Fruit fly (Drosophila melanogaster): ENCODE data around the gene Samuel.
A peak's percentile ranks its signal among the peaks of the same experiment; 100 is the strongest.

Gene Samuel

DNA sequence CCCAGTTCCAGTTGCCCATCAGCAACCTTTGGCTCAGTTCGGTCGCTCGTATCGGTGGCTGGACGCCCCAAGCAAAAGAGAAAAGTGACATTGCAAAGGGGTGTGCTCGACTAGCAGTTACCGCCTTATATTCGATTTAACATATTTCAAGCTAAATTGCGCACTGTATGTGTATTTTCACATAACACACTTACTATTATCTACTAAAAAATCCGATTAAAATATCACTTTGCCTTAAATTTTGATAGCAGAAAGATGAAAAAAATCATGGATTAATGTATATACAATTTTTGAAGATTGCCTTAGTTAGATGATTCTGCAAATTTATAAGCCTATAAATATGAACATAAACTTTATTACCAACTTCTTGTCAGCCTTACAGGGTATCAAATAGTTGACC lies 45.2 kb downstream of the Samuel start:
- TF ChIP-seq pan (optimal IDR thresholded peaks at IDR 0.05), result peak; percentile 78
- no peak for TF ChIP-seq CG8478 (optimal IDR thresholded peaks at IDR 0.05)
- TF ChIP-seq Dll (optimal IDR thresholded peaks at IDR 0.05), result no peak
- TF ChIP-seq usp (GFP tag; optimal IDR thresholded peaks at IDR 0.05), result no peak
- TF ChIP-seq EcR (GFP tag; optimal IDR thresholded peaks at IDR 0.05), result no peak
- no peak for TF ChIP-seq psq (optimal IDR thresholded peaks at IDR 0.05)

DNA sequence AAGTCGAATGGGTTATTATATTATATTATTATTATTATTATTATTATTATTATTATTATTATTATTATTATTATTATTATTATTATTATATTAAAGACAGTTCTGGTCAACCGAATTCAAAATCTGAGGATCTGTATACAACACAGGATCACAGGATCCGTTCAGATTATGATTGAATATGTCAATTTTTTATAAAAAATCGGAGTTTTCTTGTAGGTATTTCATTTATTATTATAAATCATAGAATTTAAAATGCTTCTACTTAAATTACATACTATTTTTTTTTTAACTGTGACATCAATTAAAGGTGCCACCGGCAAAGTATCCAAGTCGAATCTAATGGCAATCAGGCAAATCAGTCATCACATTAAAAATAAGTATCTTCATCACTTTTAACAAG lies 50.1 kb downstream of the Samuel start, which contains the start of gene CG14913:
Gene CG14913, plus strand, starts transcription at position 301 of the 400 bp plus-strand sequence.
- no peak for TF ChIP-seq Dll (optimal IDR thresholded peaks at IDR 0.05)
- TF ChIP-seq CG8478 (optimal IDR thresholded peaks at IDR 0.05), result no peak
- no peak for TF ChIP-seq pan (optimal IDR thresholded peaks at IDR 0.05)

DNA sequence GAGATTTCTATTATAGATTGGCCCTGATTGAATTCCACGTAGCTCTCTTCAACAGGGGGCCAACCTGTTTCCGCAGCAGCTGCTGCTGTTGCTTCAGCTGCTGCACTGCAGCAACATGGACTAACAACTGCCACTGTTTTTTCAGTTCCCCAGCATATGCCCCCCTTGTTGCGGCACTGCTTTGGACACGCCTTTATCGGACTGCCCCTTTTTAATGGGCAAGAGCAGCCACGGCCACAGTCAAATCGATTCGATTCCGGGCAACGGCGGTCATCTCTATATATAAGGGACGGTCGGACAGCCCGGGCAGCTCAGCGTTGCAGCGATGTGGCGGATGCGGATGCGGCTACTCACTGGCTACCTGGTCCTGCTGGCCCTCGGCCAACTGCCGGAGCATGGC lies 51.5 kb downstream of the Samuel start, which contains the start of gene Acp32CD:
Gene Acp32CD, plus strand, starts transcription at position 301 of the 400 bp plus-strand sequence.
- TF ChIP-seq CG8478 (optimal IDR thresholded peaks at IDR 0.05) (no peak), psq (optimal IDR thresholded peaks at IDR 0.05) (no peak), EcR (GFP tag; optimal IDR thresholded peaks at IDR 0.05) (no peak), pan (optimal IDR thresholded peaks at IDR 0.05) (no peak), usp (GFP tag; optimal IDR thresholded peaks at IDR 0.05) (no peak)

DNA sequence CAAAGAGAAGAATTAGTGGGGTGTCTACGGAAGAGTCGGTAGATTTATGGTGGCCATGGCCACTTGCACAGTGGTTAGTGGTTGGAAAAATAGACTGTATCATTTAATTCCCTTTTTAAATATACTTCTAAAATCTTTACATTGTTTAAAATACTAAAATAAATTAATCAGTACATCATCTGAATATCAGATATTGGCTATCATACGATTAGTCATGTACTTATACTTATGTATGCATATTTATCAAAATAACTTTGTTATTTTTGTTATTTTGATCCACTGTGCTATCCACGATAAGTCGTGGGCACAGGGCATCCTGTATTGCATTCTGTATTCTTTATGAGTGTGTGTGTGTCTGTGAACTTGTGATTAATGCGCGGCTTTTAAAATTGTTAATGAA lies 52.1 kb downstream of the Samuel start:
- TF ChIP-seq EcR (GFP tag; optimal IDR thresholded peaks at IDR 0.05) (no peak), pan (optimal IDR thresholded peaks at IDR 0.05) (no peak), CG8478 (optimal IDR thresholded peaks at IDR 0.05) (no peak), Dll (optimal IDR thresholded peaks at IDR 0.05) (no peak), usp (GFP tag; optimal IDR thresholded peaks at IDR 0.05) (no peak), psq (optimal IDR thresholded peaks at IDR 0.05) (no peak)

DNA sequence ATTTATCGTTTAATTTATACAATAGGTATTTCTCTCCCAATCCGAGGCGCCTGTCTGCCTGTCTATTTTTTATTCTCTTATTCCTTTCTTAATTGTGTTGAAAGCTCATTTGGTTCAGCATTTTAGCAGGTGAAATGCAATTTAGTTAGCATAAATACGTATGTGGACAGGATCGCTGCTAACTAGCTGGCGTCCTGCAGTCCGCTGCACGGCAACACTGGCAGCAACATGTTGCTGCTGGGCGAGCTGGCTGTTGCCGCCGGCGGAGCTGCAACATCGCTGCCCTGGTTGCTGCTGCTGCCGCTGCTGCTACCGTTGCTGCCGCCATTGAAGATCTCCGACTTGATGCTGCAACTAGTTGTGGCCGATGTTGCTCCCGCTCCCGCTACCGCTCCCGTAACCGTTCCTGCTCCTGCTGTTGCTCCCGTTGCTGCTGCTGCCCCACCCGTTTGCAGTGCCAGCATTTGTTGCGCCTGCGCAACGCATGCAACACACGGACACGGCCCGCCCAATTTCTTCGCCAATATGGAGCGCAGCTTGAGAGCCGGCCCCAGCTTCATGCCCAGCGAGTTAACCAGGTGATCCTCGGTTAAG lies 52.7 kb downstream of the Samuel start:
- TF ChIP-seq Dll (optimal IDR thresholded peaks at IDR 0.05) (no peak), psq (optimal IDR thresholded peaks at IDR 0.05) (no peak), pan (optimal IDR thresholded peaks at IDR 0.05) (no peak), usp (GFP tag; optimal IDR thresholded peaks at IDR 0.05) (no peak), EcR (GFP tag; optimal IDR thresholded peaks at IDR 0.05) (no peak), CG8478 (optimal IDR thresholded peaks at IDR 0.05) (no peak)

DNA sequence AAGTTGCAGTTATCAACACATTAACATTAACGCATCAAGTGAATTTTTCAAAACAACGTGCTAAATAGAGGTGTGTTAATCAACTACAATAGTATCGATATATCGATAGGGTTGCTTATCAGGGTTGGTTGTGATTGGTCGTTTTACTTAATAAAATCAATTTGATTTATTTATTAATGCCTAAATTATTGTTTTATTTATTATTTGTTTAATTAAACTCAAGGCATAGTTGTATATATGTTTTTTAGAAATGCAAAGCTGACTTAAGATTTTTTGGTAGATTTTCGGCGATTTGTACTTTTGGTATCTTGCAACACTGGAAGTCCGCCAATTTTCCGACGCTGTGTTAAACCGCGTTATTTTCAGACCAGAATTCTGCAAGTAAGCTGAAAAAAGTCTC lies 55.8 kb downstream of the Samuel start, which contains the start of the genes Art8 and dUTPase:
Gene Art8, minus strand, starts transcription at position 88 of the 400 bp plus-strand sequence.
Gene dUTPase, plus strand, starts transcription at position 314 of the 400 bp plus-strand sequence.
- TF ChIP-seq usp (GFP tag; optimal IDR thresholded peaks at IDR 0.05) (no peak), pan (optimal IDR thresholded peaks at IDR 0.05) (no peak), CG8478 (optimal IDR thresholded peaks at IDR 0.05) (no peak), psq (optimal IDR thresholded peaks at IDR 0.05) (no peak), EcR (GFP tag; optimal IDR thresholded peaks at IDR 0.05) (no peak), Dll (optimal IDR thresholded peaks at IDR 0.05) (no peak)

DNA sequence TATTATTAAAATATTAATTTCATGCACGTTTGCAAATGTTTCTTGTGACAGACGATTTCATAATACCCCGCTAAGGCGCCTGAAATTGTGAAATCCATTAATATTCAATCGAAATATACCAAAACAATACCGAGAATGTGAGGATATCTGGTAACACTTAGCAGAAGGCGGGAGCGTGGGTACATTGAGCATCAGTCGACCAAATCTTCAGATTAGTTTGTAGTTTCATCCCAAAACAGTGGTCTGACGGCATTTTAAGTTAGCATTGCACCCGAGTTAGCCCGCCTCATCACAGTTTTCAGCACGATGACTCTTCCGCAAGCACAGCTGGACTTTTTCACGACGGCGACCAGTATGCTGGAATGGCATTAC lies 62.1 kb downstream of the Samuel start, which contains the start of gene Nup154:
Gene Nup154, plus strand, starts transcription at position 147 of the 372 bp plus-strand sequence.
- TF ChIP-seq pan (optimal IDR thresholded peaks at IDR 0.05) (no peak), Dll (optimal IDR thresholded peaks at IDR 0.05) (no peak), CG8478 (optimal IDR thresholded peaks at IDR 0.05) (no peak), psq (optimal IDR thresholded peaks at IDR 0.05) (no peak), usp (GFP tag; optimal IDR thresholded peaks at IDR 0.05) (no peak), EcR (GFP tag; optimal IDR thresholded peaks at IDR 0.05) (no peak)

DNA sequence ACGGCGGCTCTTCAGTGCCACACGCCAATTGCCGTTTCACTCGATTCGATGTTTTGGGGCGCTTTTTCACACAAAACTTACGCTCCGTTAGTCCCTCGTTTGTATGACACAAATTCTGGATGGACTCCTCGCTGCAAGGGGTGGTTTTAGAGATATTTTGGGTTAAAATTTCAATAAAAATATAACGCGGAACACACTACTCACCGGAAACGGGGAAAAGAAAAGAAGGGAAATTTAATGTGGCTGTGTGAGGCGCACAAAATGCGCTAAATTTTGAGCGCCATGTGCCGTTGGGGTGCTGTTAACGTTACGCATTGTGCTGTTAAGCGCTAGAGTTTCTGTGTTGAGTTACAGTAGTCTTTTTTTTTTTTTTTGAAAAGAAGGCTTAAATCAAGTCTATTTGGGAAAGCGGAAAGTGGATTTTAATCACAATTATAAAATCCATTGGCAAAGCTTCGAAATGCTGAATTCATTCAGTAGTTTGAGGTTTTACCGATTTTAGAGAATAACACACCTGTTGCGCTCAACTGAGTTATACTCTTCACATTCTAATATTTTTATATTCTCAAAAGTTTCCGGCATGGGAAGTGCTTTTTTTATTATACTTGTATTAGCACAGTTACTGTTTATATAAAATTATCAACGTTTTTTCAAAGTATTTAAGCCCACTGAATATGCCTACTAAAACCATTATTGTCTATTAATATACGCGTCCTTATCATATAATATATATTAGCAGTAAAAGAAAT lies 62.7 kb downstream of the Samuel start, which contains the start of gene RpL9:
Gene RpL9, minus strand, starts transcription at position 265 of the 749 bp plus-strand sequence.
- TF ChIP-seq EcR (GFP tag; optimal IDR thresholded peaks at IDR 0.05), result no peak
- no peak for TF ChIP-seq psq (optimal IDR thresholded peaks at IDR 0.05)
- no peak for TF ChIP-seq Dll (optimal IDR thresholded peaks at IDR 0.05)
- no peak for TF ChIP-seq usp (GFP tag; optimal IDR thresholded peaks at IDR 0.05)
- no peak for TF ChIP-seq CG8478 (optimal IDR thresholded peaks at IDR 0.05)
- TF ChIP-seq pan (optimal IDR thresholded peaks at IDR 0.05), result no peak

DNA sequence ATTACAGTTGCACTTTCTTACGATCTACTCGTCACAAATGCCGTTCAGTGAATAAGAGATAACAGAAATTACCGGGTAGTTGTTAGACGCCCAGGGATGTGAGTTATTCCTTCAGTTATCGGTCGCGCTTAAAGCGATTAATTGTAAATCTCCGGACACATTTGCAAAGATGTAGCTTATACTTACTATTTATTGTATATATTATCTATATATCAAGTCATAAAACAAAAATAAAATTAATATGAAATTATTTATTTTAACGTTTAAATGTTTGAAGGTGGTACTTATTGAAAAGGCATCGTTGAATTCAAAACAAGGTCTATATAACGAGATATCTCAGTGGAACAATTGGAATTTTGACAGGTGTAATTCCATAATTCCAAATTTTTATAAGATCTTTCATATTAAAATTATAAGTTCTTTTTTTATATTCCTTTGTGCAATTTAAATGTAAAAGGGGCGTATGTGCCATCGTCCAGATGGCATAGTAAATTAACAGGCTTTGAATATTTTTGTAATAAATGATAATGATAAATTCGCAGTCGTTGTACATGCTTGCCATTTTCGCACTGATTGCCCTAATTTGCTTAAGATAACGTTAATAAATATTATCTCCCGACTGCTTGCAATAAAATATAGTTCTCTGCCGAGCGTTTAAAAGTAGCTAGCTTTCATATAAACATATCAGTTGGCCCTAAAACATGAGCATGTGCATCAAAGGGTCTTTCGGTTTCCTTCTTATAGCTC lies 65.2 kb downstream of the Samuel start, which contains the start of the genes aub and lectin-33A:
Gene aub, minus strand, starts transcription at position 101 of the 747 bp plus-strand sequence.
Gene lectin-33A, plus strand, starts transcription at position 697 of the 747 bp plus-strand sequence.
- TF ChIP-seq Dll (optimal IDR thresholded peaks at IDR 0.05) (no peak), usp (GFP tag; optimal IDR thresholded peaks at IDR 0.05) (no peak), psq (optimal IDR thresholded peaks at IDR 0.05) (no peak), EcR (GFP tag; optimal IDR thresholded peaks at IDR 0.05) (no peak), pan (optimal IDR thresholded peaks at IDR 0.05) (no peak), CG8478 (optimal IDR thresholded peaks at IDR 0.05) (no peak)

DNA sequence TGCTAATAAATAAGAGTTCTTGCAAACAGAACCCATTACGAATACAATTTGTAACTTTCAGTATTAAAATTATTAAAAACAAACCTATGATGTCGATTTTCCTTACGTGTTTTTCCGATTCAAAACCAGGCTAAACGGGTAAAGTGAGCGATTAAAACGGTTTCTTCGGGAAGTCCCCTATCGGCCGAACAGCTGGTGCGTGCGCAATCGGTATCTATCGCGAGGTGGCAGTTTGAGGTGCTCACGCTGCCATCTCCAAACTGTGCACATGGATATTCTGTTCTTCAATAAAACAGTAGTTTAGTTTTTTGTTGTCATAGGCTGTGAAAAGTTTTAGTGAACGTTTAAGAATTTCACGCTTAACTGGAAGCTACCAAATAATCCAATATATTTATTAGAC lies 77.6 kb downstream of the Samuel start, which contains the start of gene TTLL4A:
Gene TTLL4A, plus strand, starts transcription at position 240 of the 400 bp plus-strand sequence.
- TF ChIP-seq EcR (GFP tag; optimal IDR thresholded peaks at IDR 0.05) (no peak), Dll (optimal IDR thresholded peaks at IDR 0.05) (no peak), pan (optimal IDR thresholded peaks at IDR 0.05) (no peak), CG8478 (optimal IDR thresholded peaks at IDR 0.05) (no peak), usp (GFP tag; optimal IDR thresholded peaks at IDR 0.05) (no peak), psq (optimal IDR thresholded peaks at IDR 0.05) (no peak)

DNA sequence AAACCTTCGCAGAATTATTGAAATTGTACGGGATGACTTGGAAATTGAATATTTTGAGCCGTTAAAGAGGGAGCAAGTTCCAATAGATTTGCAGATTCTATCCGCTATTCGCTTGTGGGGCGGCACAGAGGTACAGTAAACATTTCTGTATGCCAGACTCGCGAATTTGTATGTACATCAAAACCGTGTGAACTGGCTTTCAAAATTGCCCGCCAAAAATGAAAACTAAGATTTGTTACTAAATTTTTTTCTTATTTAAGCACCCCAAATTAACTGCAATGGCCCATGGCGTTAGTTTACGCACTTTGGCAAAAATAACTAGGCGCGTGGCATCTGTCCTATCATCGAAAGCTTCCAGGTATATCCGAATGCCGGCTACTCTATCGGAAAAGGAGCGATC lies 78.8 kb downstream of the Samuel start:
- no peak for TF ChIP-seq usp (GFP tag; optimal IDR thresholded peaks at IDR 0.05)
- no peak for TF ChIP-seq pan (optimal IDR thresholded peaks at IDR 0.05)
- TF ChIP-seq EcR (GFP tag; optimal IDR thresholded peaks at IDR 0.05), result no peak
- no peak for TF ChIP-seq Dll (optimal IDR thresholded peaks at IDR 0.05)

Measured in whole organism.